Fruit fly (Drosophila melanogaster): Measurements from ENCODE around the gene CG11050.
A peak's percentile ranks its signal among the peaks of the same experiment; 100 is the strongest.

CG11050 gene

DNA sequence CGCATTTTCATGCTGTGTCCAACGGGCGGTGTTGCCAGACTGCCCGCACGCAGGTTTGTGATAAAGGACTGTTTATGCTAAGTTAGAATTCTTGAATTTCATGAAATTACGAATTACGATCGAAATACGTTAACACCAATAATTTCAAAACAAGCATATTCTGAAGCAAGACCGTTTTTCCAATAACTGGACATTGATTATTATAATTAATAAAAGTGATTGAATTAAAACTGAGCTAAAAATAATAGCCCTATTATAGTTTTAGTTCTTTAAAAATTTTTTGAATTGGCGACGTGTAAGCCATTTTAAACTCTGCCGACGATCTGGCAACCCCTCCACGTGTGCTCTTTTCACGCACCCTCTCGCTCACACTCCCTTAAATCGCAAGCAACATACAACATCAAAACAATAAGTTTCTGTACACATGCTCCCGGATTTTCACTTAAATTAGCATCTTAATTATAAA lies 37.4 kb downstream of the CG11050 start:
- TF ChIP-seq gsb-n (tag; optimal IDR thresholded peaks at IDR 0.05), result peak; percentile 83
- no peak for TF ChIP-seq Hey (tag; optimal IDR thresholded peaks at IDR 0.05)
- peak; percentile 87 for TF ChIP-seq shn (GFP tag; optimal IDR thresholded peaks at IDR 0.05)
- TF ChIP-seq Dip2 (GFP tag; IDR thresholded peaks at IDR 0.05), result peak; percentile 46; the same call in 1 of the 2 replicates
- TF ChIP-seq CG5180 (GFP tag; optimal IDR thresholded peaks at IDR 0.05), result peak; percentile 85
- TF ChIP-seq zen2 (GFP tag; IDR thresholded peaks at IDR 0.05; ENCODE audit: partially characterized antibody), result no peak
- TF ChIP-seq oc (tag; optimal IDR thresholded peaks at IDR 0.05), result peak; percentile 87
- TF ChIP-seq Nf-YA (GFP tag; IDR thresholded peaks at IDR 0.05), result peak; percentile 65
- peak; percentile 93 for TF ChIP-seq dmrt11E (tag; optimal IDR thresholded peaks at IDR 0.05)
- TF ChIP-seq CG34422 (GFP tag; IDR thresholded peaks at IDR 0.05), result peak; percentile 92
- peak; percentile 90 for TF ChIP-seq en (GFP tag; optimal IDR thresholded peaks at IDR 0.05)
- TF ChIP-seq crol (GFP tag; IDR thresholded peaks at IDR 0.05), result peak; percentile 48
- TF ChIP-seq hb (GFP tag; IDR thresholded peaks at IDR 0.05; ENCODE audit: partially characterized antibody), result no peak
- peak; percentile 94 for TF ChIP-seq Ptx1 (GFP tag; IDR thresholded peaks at IDR 0.05)
- TF ChIP-seq CG8359 (GFP tag; optimal IDR thresholded peaks at IDR 0.05; ENCODE audit: borderline replicate concordance), result peak; percentile 85
- peak; percentile 94 for TF ChIP-seq CG10654 (GFP tag; optimal IDR thresholded peaks at IDR 0.05)
- TF ChIP-seq Dbx (GFP tag; IDR thresholded peaks at IDR 0.05), result peak; percentile 94
- TF ChIP-seq CHES-1-like (GFP tag; optimal IDR thresholded peaks at IDR 0.05), result peak; percentile 89
- peak; percentile 88 for TF ChIP-seq CG4404 (GFP tag; IDR thresholded peaks at IDR 0.05)
- peak; percentile 95 for TF ChIP-seq sug (tag; optimal IDR thresholded peaks at IDR 0.05)
- TF ChIP-seq nom (GFP tag; optimal IDR thresholded peaks at IDR 0.05), result peak; percentile 71
- peak; percentile 52 to 74 for TF ChIP-seq Trl (optimal IDR thresholded peaks at IDR 0.05)
- peak; percentile 93 for TF ChIP-seq Trl (GFP tag; optimal IDR thresholded peaks at IDR 0.05)
- TF ChIP-seq CG30403 (GFP tag; optimal IDR thresholded peaks at IDR 0.05), result peak; percentile 98
- TF ChIP-seq pho (GFP tag; optimal IDR thresholded peaks at IDR 0.05), result peak; percentile 95
- TF ChIP-seq tup (GFP tag; optimal IDR thresholded peaks at IDR 0.05), result peak; percentile 83
- TF ChIP-seq sim (GFP tag; IDR thresholded peaks at IDR 0.05), result peak; percentile 65; the same call in 1 of the 2 replicates
- TF ChIP-seq CG10431 (GFP tag; optimal IDR thresholded peaks at IDR 0.05), result peak; percentile 80
- peak; percentile 89 for TF ChIP-seq CG8290 (GFP tag; optimal IDR thresholded peaks at IDR 0.05)
- TF ChIP-seq CG8290 (tag; optimal IDR thresholded peaks at IDR 0.05), result peak; percentile 88 to 92
- TF ChIP-seq CG15479 (GFP tag; optimal IDR thresholded peaks at IDR 0.05), result peak; percentile 47
- TF ChIP-seq Doc2 (GFP tag; IDR thresholded peaks at IDR 0.05), result peak; percentile 64; the same call in 1 of the 2 replicates
- TF ChIP-seq CG3065 (GFP tag; optimal IDR thresholded peaks at IDR 0.05), result peak; percentile 90
- TF ChIP-seq Abd-B (GFP tag; optimal IDR thresholded peaks at IDR 0.05), result peak; percentile 95
- peak; percentile 92 for TF ChIP-seq gro (GFP tag; optimal IDR thresholded peaks at IDR 0.05)
- no peak for TF ChIP-seq sc (optimal IDR thresholded peaks at IDR 0.05)
- TF ChIP-seq sc (GFP tag; optimal IDR thresholded peaks at IDR 0.05), result peak; percentile 88
- TF ChIP-seq unpg (GFP tag; optimal IDR thresholded peaks at IDR 0.05), result peak; percentile 96
- peak; percentile 95 for TF ChIP-seq ewg (GFP tag; optimal IDR thresholded peaks at IDR 0.05)
- peak; percentile 89 for TF ChIP-seq ci (GFP tag; IDR thresholded peaks at IDR 0.05)
- TF ChIP-seq CG14710 (tag; optimal IDR thresholded peaks at IDR 0.05), result peak; percentile 95
- TF ChIP-seq CG10979 (tag; optimal IDR thresholded peaks at IDR 0.05), result peak; percentile 93
- peak; percentile 72 for TF ChIP-seq Myb (GFP tag; optimal IDR thresholded peaks at IDR 0.05)
- TF ChIP-seq vvl (GFP tag; IDR thresholded peaks at IDR 0.05), result peak; percentile 94
- peak; percentile 92 for TF ChIP-seq sob (GFP tag; IDR thresholded peaks at IDR 0.05)
- TF ChIP-seq CG4854 (GFP tag; optimal IDR thresholded peaks at IDR 0.05), result peak; percentile 90
- peak; percentile 74 for TF ChIP-seq CG31365 (tag; optimal IDR thresholded peaks at IDR 0.05)
- peak; percentile 75 for TF ChIP-seq CkIIα-i1 (GFP tag; IDR thresholded peaks at IDR 0.05)
- peak; percentile 96 for TF ChIP-seq bcd (GFP tag; optimal IDR thresholded peaks at IDR 0.05)
- peak; percentile 92 for TF ChIP-seq ATbp (GFP tag; optimal IDR thresholded peaks at IDR 0.05)
- peak; percentile 74; the same call in 2 of the 3 replicates for TF ChIP-seq CG6175 (GFP tag; IDR thresholded peaks at IDR 0.05)

Data from whole organism, embryonic.